Worm (Caenorhabditis elegans) whole organism, late embryonic: ENCODE measurements around the gene cyp-13A4.

ENCODE experiments used
- C08G9.2 ChIP-seq: sonication (generic microtip); optimal IDR thresholded peaks from 2 replicates; lab custom pipeline; 2016; ENCODE audit warnings: mild to moderate bottlenecking, missing genetic modification characterization, moderate library complexity, missing compliant biosample characterization
- F13H6.1 ChIP-seq: sonication (generic microtip); optimal IDR thresholded peaks from 2 replicates; lab custom pipeline; 2016; ENCODE audit warnings: missing genetic modification characterization, missing compliant biosample characterization
- K02D7.2 ChIP-seq: sonication (generic microtip); optimal IDR thresholded peaks from 2 replicates; lab custom pipeline; 2017; ENCODE audit warnings: mild to moderate bottlenecking, missing genetic modification characterization, missing compliant biosample characterization
- K09A11.1 ChIP-seq: sonication (generic microtip); optimal IDR thresholded peaks from 2 replicates; lab custom pipeline; 2017; ENCODE audit warnings: antibody characterized with exemption, mild to moderate bottlenecking, missing genetic modification characterization, missing compliant biosample characterization; ENCODE audit not compliant: insufficient read depth
- T23F11.4 ChIP-seq: fragments of 200-800 bp; sonication (Bioruptor generic); optimal IDR thresholded peaks from 2 replicates; lab custom pipeline; 2018; ENCODE audit warnings: mild to moderate bottlenecking, missing genetic modification characterization, missing compliant biosample characterization
- Y22D7AL.16 ChIP-seq: sonication (generic microtip); optimal IDR thresholded peaks from 2 replicates; lab custom pipeline; 2016; ENCODE audit warnings: missing genetic modification characterization, missing compliant biosample characterization
- ahr-1 ChIP-seq: sonication (generic microtip); optimal IDR thresholded peaks from 2 replicates; lab custom pipeline; 2016; ENCODE audit warnings: missing genetic modification characterization, missing compliant biosample characterization
- ama-1 ChIP-seq: fragments of 150-350 bp; optimal IDR thresholded peaks from 2 replicates; lab custom pipeline; 2014
- ceh-19 ChIP-seq: fragments of 200-800 bp; sonication (Bioruptor generic); optimal IDR thresholded peaks from 2 replicates; lab custom pipeline; 2018; ENCODE audit warnings: mild to moderate bottlenecking, missing genetic modification characterization, missing compliant biosample characterization
- ceh-2 ChIP-seq: sonication (generic microtip); optimal IDR thresholded peaks from 2 replicates; lab custom pipeline; 2016; ENCODE audit warnings: missing genotype, missing genetic modification characterization, missing compliant biosample characterization
- ceh-24 ChIP-seq: sonication (generic microtip); optimal IDR thresholded peaks from 2 replicates; lab custom pipeline; 2016; ENCODE audit warnings: mild to moderate bottlenecking, missing genetic modification characterization, missing compliant biosample characterization
- ceh-30 ChIP-seq: fragments of 150-350 bp; optimal IDR thresholded peaks from 2 replicates; lab custom pipeline; 2014; ENCODE audit warnings: missing biosample characterization, missing genetic modification characterization
- ceh-31 ChIP-seq: sonication (generic microtip); optimal IDR thresholded peaks from 2 replicates; lab custom pipeline; 2016; ENCODE audit warnings: missing genetic modification characterization, missing compliant biosample characterization
- ceh-34 ChIP-seq: sonication (generic microtip); optimal IDR thresholded peaks from 2 replicates; lab custom pipeline; 2016; ENCODE audit warnings: mild to moderate bottlenecking, missing genetic modification characterization, missing compliant biosample characterization
- ceh-45 ChIP-seq: fragments of 200-800 bp; sonication (Bioruptor generic); IDR thresholded peaks from 2 replicates; pipeline ENCODE4 v1.3.6; 2022; ENCODE audit warnings: missing genetic modification reagents, missing genetic modification characterization, missing compliant biosample characterization
- ceh-6 ChIP-seq: fragments of 200-800 bp; sonication (Bioruptor generic); optimal IDR thresholded peaks from 2 replicates; lab custom pipeline; 2018; ENCODE audit warnings: mild to moderate bottlenecking, missing genetic modification characterization, missing compliant biosample characterization
- ceh-9 ChIP-seq: sonication (generic microtip); optimal IDR thresholded peaks from 2 replicates; lab custom pipeline; 2016; ENCODE audit warnings: mild to moderate bottlenecking, missing genetic modification characterization, inconsistent platforms, missing compliant biosample characterization
- che-1 ChIP-seq: sonication (generic microtip); optimal IDR thresholded peaks from 2 replicates; lab custom pipeline; 2016; ENCODE audit warnings: mild to moderate bottlenecking, missing genetic modification characterization, missing compliant biosample characterization
- dve-1 ChIP-seq: sonication (generic microtip); optimal IDR thresholded peaks from 2 replicates; lab custom pipeline; 2017; ENCODE audit warnings: antibody characterized with exemption, mild to moderate bottlenecking, missing genetic modification characterization, missing compliant biosample characterization
- elt-2 ChIP-seq: sonication (generic microtip); optimal IDR thresholded peaks from 2 replicates; lab custom pipeline; 2016; ENCODE audit warnings: missing genetic modification reagents, missing genetic modification characterization, missing compliant biosample characterization
- ets-4 ChIP-seq: sonication (generic microtip); optimal IDR thresholded peaks from 2 replicates; lab custom pipeline; 2016; ENCODE audit warnings: missing genetic modification characterization, missing compliant biosample characterization
- eyg-1 ChIP-seq: sonication (generic microtip); optimal IDR thresholded peaks from 2 replicates; lab custom pipeline; 2016; ENCODE audit warnings: missing genotype, missing genetic modification characterization, missing compliant biosample characterization
- fax-1 ChIP-seq: sonication (generic microtip); optimal IDR thresholded peaks from 2 replicates; lab custom pipeline; 2016; ENCODE audit warnings: missing genotype, missing genetic modification characterization, missing compliant biosample characterization
- fkh-10 ChIP-seq: fragments of 150-350 bp; optimal IDR thresholded peaks from 2 replicates; lab custom pipeline; 2014; ENCODE audit warnings: missing biosample characterization, missing genetic modification reagents, missing genetic modification characterization
- fkh-6 ChIP-seq: sonication (generic microtip); optimal IDR thresholded peaks from 2 replicates; lab custom pipeline; 2016; ENCODE audit warnings: missing genetic modification characterization, missing compliant biosample characterization
- hlh-13 ChIP-seq: fragments of 200-800 bp; sonication (Bioruptor generic); optimal IDR thresholded peaks from 2 replicates; lab custom pipeline; 2018; ENCODE audit warnings: mild to moderate bottlenecking, missing genetic modification characterization, missing compliant biosample characterization
- hlh-15 ChIP-seq: sonication (generic microtip); optimal IDR thresholded peaks from 2 replicates; lab custom pipeline; 2016; ENCODE audit warnings: missing genetic modification characterization, missing compliant biosample characterization
- hlh-6 ChIP-seq: sonication (generic microtip); optimal IDR thresholded peaks from 2 replicates; lab custom pipeline; 2016; ENCODE audit warnings: missing genotype, missing genetic modification characterization, missing compliant biosample characterization
- hlh-8 ChIP-seq: sonication (generic microtip); optimal IDR thresholded peaks from 2 replicates; lab custom pipeline; 2016; ENCODE audit warnings: missing genotype, missing genetic modification characterization, missing compliant biosample characterization
- lin-11 ChIP-seq: fragments of 200-800 bp; sonication (Bioruptor generic); optimal IDR thresholded peaks from 2 replicates; lab custom pipeline; 2018; ENCODE audit warnings: mild to moderate bottlenecking, missing genetic modification characterization, missing compliant biosample characterization
- madf-2 ChIP-seq: sonication (generic microtip); optimal IDR thresholded peaks from 2 replicates; lab custom pipeline; 2017; ENCODE audit warnings: missing genetic modification characterization, missing compliant biosample characterization
- mec-3 ChIP-seq: sonication (generic microtip); optimal IDR thresholded peaks from 2 replicates; lab custom pipeline; 2016; ENCODE audit warnings: borderline replicate concordance, missing genetic modification characterization, missing compliant biosample characterization
- nfya-1 ChIP-seq: sonication (generic microtip); optimal IDR thresholded peaks from 2 replicates; lab custom pipeline; 2017; ENCODE audit warnings: missing genetic modification characterization, mild to moderate bottlenecking, missing compliant biosample characterization, antibody characterized with exemption, moderate library complexity
- nhr-232 ChIP-seq: sonication (generic microtip); optimal IDR thresholded peaks from 2 replicates; lab custom pipeline; 2016; ENCODE audit warnings: missing genetic modification characterization, missing compliant biosample characterization
- npax-4 ChIP-seq: sonication (generic microtip); optimal IDR thresholded peaks from 2 replicates; lab custom pipeline; 2016; ENCODE audit warnings: missing genetic modification characterization, missing compliant biosample characterization
- pag-3 ChIP-seq: sonication (generic microtip); optimal IDR thresholded peaks from 2 replicates; lab custom pipeline; 2016; ENCODE audit warnings: missing compliant biosample characterization, missing genetic modification characterization, borderline replicate concordance
- pat-9 ChIP-seq: fragments of 200-800 bp; sonication (Bioruptor generic); optimal IDR thresholded peaks from 2 replicates; lab custom pipeline; 2018; ENCODE audit warnings: mild to moderate bottlenecking, missing genetic modification characterization, moderate library complexity, missing compliant biosample characterization
- pha-2 ChIP-seq: sonication (generic microtip); optimal IDR thresholded peaks from 2 replicates; lab custom pipeline; 2017; ENCODE audit warnings: mild to moderate bottlenecking, missing genetic modification characterization, missing compliant biosample characterization
- pha-4 ChIP-seq: fragments of 150-350 bp; optimal IDR thresholded peaks from 2 replicates; lab custom pipeline; 2018; ENCODE audit warnings: missing biosample characterization, missing genetic modification reagents, missing genetic modification characterization
- pros-1 ChIP-seq: fragments of 150-350 bp; optimal IDR thresholded peaks from 2 replicates; lab custom pipeline; 2014; ENCODE audit warnings: missing biosample characterization, missing genetic modification reagents, missing genetic modification characterization
- ref-2 ChIP-seq: sonication (generic microtip); optimal IDR thresholded peaks from 2 replicates; lab custom pipeline; 2016; ENCODE audit warnings: missing genetic modification characterization, missing compliant biosample characterization
- sdc-2 ChIP-seq: sonication (generic microtip); optimal IDR thresholded peaks from 2 replicates; lab custom pipeline; 2016; ENCODE audit warnings: missing genotype, missing genetic modification characterization, missing compliant biosample characterization
- sox-2 ChIP-seq: fragments of 200-800 bp; sonication (Bioruptor generic); IDR thresholded peaks from 2 replicates; pipeline ENCODE4 v1.3.6; 2022; ENCODE audit warnings: missing genetic modification reagents, missing genetic modification characterization, missing compliant biosample characterization
- sox-4 ChIP-seq: sonication (generic microtip); optimal IDR thresholded peaks from 2 replicates; lab custom pipeline; 2017; ENCODE audit warnings: mild to moderate bottlenecking, missing genetic modification characterization, inconsistent platforms, missing compliant biosample characterization
- tbx-2 ChIP-seq: sonication (generic microtip); optimal IDR thresholded peaks from 2 replicates; lab custom pipeline; 2016; ENCODE audit warnings: missing genetic modification characterization, missing compliant biosample characterization
- tbx-7 ChIP-seq: sonication (generic microtip); optimal IDR thresholded peaks from 2 replicates; lab custom pipeline; 2016; ENCODE audit warnings: missing genotype, missing genetic modification characterization, missing compliant biosample characterization
- ttx-3 ChIP-seq: sonication (generic microtip); optimal IDR thresholded peaks from 2 replicates; lab custom pipeline; 2016; ENCODE audit warnings: missing genetic modification reagents, missing genetic modification characterization, missing compliant biosample characterization
- unc-3 ChIP-seq, 2 experiments: fragments of 200-800 bp in 1 of 2; sonication (Bioruptor generic) in 1 of 2; sonication (generic microtip) in 1 of 2; conservative IDR thresholded peaks in 1 of 2; optimal IDR thresholded peaks in 1 of 2; 2 replicates each; pipeline versions ENCODE4 v1.3.6 to Lab custom; 2016 to 2022; ENCODE audit warnings: missing compliant biosample characterization in 2 of 2, missing genetic modification characterization in 2 of 2, missing genetic modification reagents in 1 of 2
- unc-42 ChIP-seq: sonication (generic microtip); optimal IDR thresholded peaks from 2 replicates; lab custom pipeline; 2016; ENCODE audit warnings: missing genotype, missing genetic modification characterization, missing compliant biosample characterization
- unc-86 ChIP-seq: sonication (generic microtip); optimal IDR thresholded peaks from 2 replicates; lab custom pipeline; 2016; ENCODE audit warnings: missing genetic modification characterization, missing compliant biosample characterization
- zip-5 ChIP-seq: sonication (generic microtip); optimal IDR thresholded peaks from 2 replicates; lab custom pipeline; 2016; ENCODE audit warnings: missing genetic modification characterization, missing compliant biosample characterization
- ztf-16 ChIP-seq: sonication (generic microtip); optimal IDR thresholded peaks from 2 replicates; lab custom pipeline; 2017; ENCODE audit warnings: missing genetic modification characterization, missing compliant biosample characterization

Gene cyp-13A4

ce11 chrII:9774653-9775052, 22.9 kb downstream of the cyp-13A4 start:
- TF ChIP-seq ceh-34 (peak; percentile 81), pha-2 (tag; lab: Kevin White, UChicago) (peak; percentile 78), ttx-3 (tag; lab: Kevin White, UChicago) (peak; percentile 90), nfya-1 (peak; percentile 46), ahr-1 (tag; lab: Kevin White, UChicago) (no peak), K02D7.2 (tag; lab: Kevin White, UChicago) (peak; percentile 50), ceh-45 (GFP tag; lab: Robert Waterston, UW) (0 out of 2 replicates have a peak, but pooled peaks have one; percentile 61), F13H6.1 (tag; lab: Kevin White, UChicago) (peak; percentile 41), ceh-19 (GFP tag; lab: Kevin White, UChicago) (peak; percentile 82), sdc-2 (tag; lab: Kevin White, UChicago) (peak; percentile 79), pha-4 (tag; lab: Kevin White, UChicago) (no peak), ama-1 (lab: Kevin White, UChicago) (no peak), hlh-13 (GFP tag; lab: Kevin White, UChicago) (peak; percentile 81), hlh-15 (tag; lab: Kevin White, UChicago) (no peak), lin-11 (tag; lab: Kevin White, UChicago) (peak; percentile 71), pros-1 (tag; lab: Kevin White, UChicago) (peak; percentile 45), elt-2 (tag; lab: Kevin White, UChicago) (peak; percentile 90), ztf-16 (tag; lab: Kevin White, UChicago) (peak; percentile 86), sox-2 (GFP tag; lab: Robert Waterston, UW) (peak; percentile 83), pag-3 (tag; lab: Kevin White, UChicago) (no peak), sox-4 (tag; lab: Kevin White, UChicago) (peak; percentile 79), fkh-10 (GFP tag; lab: Kevin White, UChicago) (no peak), ceh-6 (GFP tag; lab: Kevin White, UChicago) (peak; percentile 84), ceh-30 (tag; lab: Kevin White, UChicago) (no peak), unc-86 (tag; lab: Kevin White, UChicago) (peak; percentile 87), T23F11.4 (GFP tag; lab: Kevin White, UChicago) (peak; percentile 76), unc-42 (tag; lab: Kevin White, UChicago) (peak; percentile 43), tbx-7 (peak; percentile 26), hlh-6 (tag; lab: Kevin White, UChicago) (peak; percentile 84), fax-1 (tag; lab: Kevin White, UChicago) (peak; percentile 68), mec-3 (tag; lab: Kevin White, UChicago) (no peak), ets-4 (peak; percentile 45), ceh-2 (tag; lab: Kevin White, UChicago) (peak; percentile 76), unc-3 (GFP tag; conservative IDR thresholded peaks at IDR 0.05; lab: Robert Waterston, UW) (peak; percentile 63), unc-3 (tag; optimal IDR thresholded peaks at IDR 0.05; lab: Kevin White, UChicago) (peak; percentile 79), ref-2 (tag; lab: Kevin White, UChicago) (peak; percentile 73), eyg-1 (peak; percentile 64), dve-1 (tag; lab: Kevin White, UChicago) (peak; percentile 83), fkh-6 (tag; lab: Kevin White, UChicago) (peak; percentile 86), che-1 (peak; percentile 80), nhr-232 (tag; lab: Kevin White, UChicago) (peak; percentile 79), madf-2 (tag; lab: Kevin White, UChicago) (peak; percentile 58), ceh-31 (tag; lab: Kevin White, UChicago) (peak; percentile 63), K09A11.1 (tag; lab: Kevin White, UChicago) (peak; percentile 61), tbx-2 (peak; percentile 73), npax-4 (peak; percentile 50), pat-9 (tag; lab: Kevin White, UChicago) (peak; percentile 70), ceh-9 (peak; percentile 62), C08G9.2 (peak; percentile 70), Y22D7AL.16 (peak; percentile 66), ceh-24 (tag; lab: Kevin White, UChicago) (peak; percentile 63), zip-5 (peak; percentile 43), hlh-8 (tag; lab: Kevin White, UChicago) (no peak)
